Worm (Caenorhabditis elegans) whole organism, midembryonic: ENCODE results near the gene Y75B8A.28.
A peak's percentile ranks its signal among the peaks of the same experiment; 100 is the strongest.

Experiments used
- T22C8.4 ChIP-seq: fragments of 200-800 bp; sonication (Bioruptor generic); IDR thresholded peaks from 2 replicates; pipeline ENCODE4 v1.3.6; 2022; ENCODE audit warnings: missing genetic modification characterization, missing compliant biosample characterization
- cog-1 ChIP-seq: sonication (generic microtip); optimal IDR thresholded peaks from 2 replicates; lab custom pipeline; 2016; ENCODE audit warnings: missing genetic modification characterization, missing compliant biosample characterization
- flt-1 ChIP-seq: fragments of 200-800 bp; sonication (Bioruptor generic); IDR thresholded peaks from 2 replicates; pipeline ENCODE4 v1.3.6; 2022; ENCODE audit warnings: missing genetic modification characterization, missing compliant biosample characterization
- klf-2 ChIP-seq: fragments of 200-800 bp; sonication (Bioruptor generic); conservative IDR thresholded peaks from 2 replicates; pipeline ENCODE4 v1.3.6; 2022; ENCODE audit warnings: missing genetic modification reagents, missing genetic modification characterization, missing compliant biosample characterization
- med-1 ChIP-seq: sonication (generic microtip); optimal IDR thresholded peaks from 2 replicates; lab custom pipeline; 2017; ENCODE audit warnings: missing genetic modification characterization, mild to moderate bottlenecking, missing compliant biosample characterization, antibody characterized with exemption, missing genetic modification reagents; ENCODE audit not compliant: insufficient read depth
- ref-1 ChIP-seq: fragments of 200-800 bp; sonication (Bioruptor generic); conservative IDR thresholded peaks from 2 replicates; pipeline ENCODE4 v1.3.6; 2022; ENCODE audit warnings: missing genetic modification reagents, missing genetic modification characterization, missing compliant biosample characterization
- tab-1 ChIP-seq: fragments of 200-800 bp; sonication (Bioruptor generic); IDR thresholded peaks from 2 replicates; pipeline ENCODE4 v1.3.6; 2022; ENCODE audit warnings: missing genetic modification characterization, missing compliant biosample characterization
- ztf-23 ChIP-seq: fragments of 200-800 bp; sonication (Bioruptor generic); IDR thresholded peaks from 2 replicates; pipeline ENCODE4 v1.3.6; 2022; ENCODE audit warnings: missing genetic modification reagents, missing genetic modification characterization, missing compliant biosample characterization
- ztf-29 ChIP-seq: fragments of 200-800 bp; sonication (Bioruptor generic); IDR thresholded peaks from 2 replicates; pipeline ENCODE4 v1.3.6; 2022; ENCODE audit warnings: missing genetic modification reagents, missing genetic modification characterization, missing compliant biosample characterization

Gene Y75B8A.28

ce11 chrIII:12366989-12367557, 48.2 kb downstream of the Y75B8A.28 start, which contains the start of gene Y75B8A.33:
Y75B8A.33 (minus strand) TSS chrIII:12367373.
- TF ChIP-seq flt-1 (peak; percentile 66; the same call in 1 of the 2 replicates), tab-1 (GFP tag; lab: Robert Waterston, UW) (no peak)

- TF ChIP-seq klf-2 (0 out of 2 replicates have a peak, but pooled peaks have one; percentile 15), tab-1 (GFP tag; lab: Robert Waterston, UW) (no peak), T22C8.4 (GFP tag; lab: Robert Waterston, UW) (peak; percentile 6; the same call in 1 of the 2 replicates)
Observed at ce11 chrIII:12367891-12368290, 49.0 kb downstream of the Y75B8A.28 start.

DNA sequence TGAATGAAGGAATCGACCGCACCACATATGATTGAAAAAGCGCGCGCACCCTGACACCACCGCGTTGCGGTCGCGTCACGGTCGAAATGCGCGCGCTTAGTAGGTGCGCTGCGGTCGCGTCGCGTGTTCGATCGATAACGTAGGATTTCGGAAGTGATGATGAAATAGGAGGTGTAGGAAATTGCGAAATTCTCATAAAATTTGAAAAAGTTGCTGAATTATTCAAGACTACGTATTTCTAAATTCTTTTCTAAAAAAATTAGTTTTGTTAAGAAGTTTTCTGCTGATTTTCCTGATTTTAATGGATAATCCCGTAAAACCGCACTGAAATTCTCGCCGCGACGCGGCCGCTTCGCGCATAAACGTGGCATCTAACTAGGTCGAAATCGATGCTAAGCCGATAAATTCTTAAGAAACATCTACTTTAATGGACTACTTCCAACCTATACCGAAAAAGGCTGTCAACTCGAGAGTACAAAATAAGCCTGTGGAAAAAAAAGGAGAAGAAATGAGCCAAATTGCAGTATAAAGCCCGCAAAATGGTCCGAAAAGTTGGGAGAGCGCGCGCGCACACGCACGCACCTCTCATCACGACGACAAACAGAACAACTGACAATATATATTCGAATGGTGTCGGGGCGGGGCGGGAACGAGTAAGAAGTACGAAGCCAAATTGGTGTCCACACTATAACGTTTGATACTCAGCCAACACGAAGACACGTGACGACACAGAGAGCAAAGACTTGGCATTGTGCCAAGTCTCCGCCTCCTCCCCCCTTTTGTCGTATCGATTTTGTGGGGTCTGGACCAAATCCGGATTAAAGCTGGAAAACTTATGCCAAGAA, 49.8 kb downstream of the Y75B8A.28 start, which contains the start of gene his-72:
his-72 (minus strand) TSS at position 589 of the 845 bp plus-strand sequence.
- TF ChIP-seq ztf-29 (GFP tag; lab: Robert Waterston, UW) = peak; percentile 17; the same call in 1 of the 2 replicates
- TF ChIP-seq cog-1 (tag; lab: Kevin White, UChicago) = no peak
- TF ChIP-seq ref-1 (GFP tag; lab: Robert Waterston, UW) = no peak
- TF ChIP-seq T22C8.4 (GFP tag; lab: Robert Waterston, UW) = 0 out of 2 replicates have a peak, but pooled peaks have one; percentile 37
- peak; percentile 34; the same call in 1 of the 2 replicates for TF ChIP-seq flt-1
- peak; percentile 37; the same call in 1 of the 2 replicates for TF ChIP-seq tab-1 (GFP tag; lab: Robert Waterston, UW)
- TF ChIP-seq klf-2 = no peak

ce11 chrIII:12369476-12369875, 50.6 kb downstream of the Y75B8A.28 start:
- TF ChIP-seq ztf-23 (peak; percentile 50; the same call in 1 of the 2 replicates), T22C8.4 (GFP tag; lab: Robert Waterston, UW) (no peak), cog-1 (tag; lab: Kevin White, UChicago) (no peak)

DNA sequence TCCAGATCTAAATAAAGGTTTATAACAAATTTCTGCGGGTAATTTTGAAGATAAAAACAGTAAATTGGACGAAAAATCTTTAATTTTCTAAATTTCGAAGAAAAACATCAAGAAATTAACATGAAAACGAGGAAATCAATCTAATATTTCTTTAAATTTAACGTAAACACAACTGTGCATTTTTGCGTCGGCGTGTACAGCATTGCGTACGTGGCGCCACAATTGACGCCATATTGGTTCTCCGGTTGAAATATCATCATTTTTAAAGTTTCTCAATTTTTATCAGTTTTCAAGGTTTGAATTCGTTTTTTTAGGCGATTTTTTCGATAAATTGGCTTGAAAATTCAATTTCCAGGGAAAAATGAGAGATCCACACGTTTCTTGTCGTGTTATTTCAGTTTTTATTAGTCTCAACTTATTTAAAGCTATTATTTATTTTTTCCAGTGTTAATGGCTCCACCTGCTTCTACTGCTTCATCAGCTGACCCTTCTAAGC, 51.2 kb downstream of the Y75B8A.28 start, which contains the start of gene rpt-6:
rpt-6 (plus strand) TSS at position 446 of the 496 bp plus-strand sequence.
- TF ChIP-seq ref-1 (GFP tag; lab: Robert Waterston, UW) = no peak
- TF ChIP-seq flt-1 = no peak
- TF ChIP-seq med-1 = no peak
- no peak for TF ChIP-seq ztf-29 (GFP tag; lab: Robert Waterston, UW)
- no peak for TF ChIP-seq T22C8.4 (GFP tag; lab: Robert Waterston, UW)
- no peak for TF ChIP-seq cog-1 (tag; lab: Kevin White, UChicago)
- no peak for TF ChIP-seq tab-1 (GFP tag; lab: Robert Waterston, UW)
- TF ChIP-seq klf-2 = no peak
- no peak for TF ChIP-seq ztf-23

DNA sequence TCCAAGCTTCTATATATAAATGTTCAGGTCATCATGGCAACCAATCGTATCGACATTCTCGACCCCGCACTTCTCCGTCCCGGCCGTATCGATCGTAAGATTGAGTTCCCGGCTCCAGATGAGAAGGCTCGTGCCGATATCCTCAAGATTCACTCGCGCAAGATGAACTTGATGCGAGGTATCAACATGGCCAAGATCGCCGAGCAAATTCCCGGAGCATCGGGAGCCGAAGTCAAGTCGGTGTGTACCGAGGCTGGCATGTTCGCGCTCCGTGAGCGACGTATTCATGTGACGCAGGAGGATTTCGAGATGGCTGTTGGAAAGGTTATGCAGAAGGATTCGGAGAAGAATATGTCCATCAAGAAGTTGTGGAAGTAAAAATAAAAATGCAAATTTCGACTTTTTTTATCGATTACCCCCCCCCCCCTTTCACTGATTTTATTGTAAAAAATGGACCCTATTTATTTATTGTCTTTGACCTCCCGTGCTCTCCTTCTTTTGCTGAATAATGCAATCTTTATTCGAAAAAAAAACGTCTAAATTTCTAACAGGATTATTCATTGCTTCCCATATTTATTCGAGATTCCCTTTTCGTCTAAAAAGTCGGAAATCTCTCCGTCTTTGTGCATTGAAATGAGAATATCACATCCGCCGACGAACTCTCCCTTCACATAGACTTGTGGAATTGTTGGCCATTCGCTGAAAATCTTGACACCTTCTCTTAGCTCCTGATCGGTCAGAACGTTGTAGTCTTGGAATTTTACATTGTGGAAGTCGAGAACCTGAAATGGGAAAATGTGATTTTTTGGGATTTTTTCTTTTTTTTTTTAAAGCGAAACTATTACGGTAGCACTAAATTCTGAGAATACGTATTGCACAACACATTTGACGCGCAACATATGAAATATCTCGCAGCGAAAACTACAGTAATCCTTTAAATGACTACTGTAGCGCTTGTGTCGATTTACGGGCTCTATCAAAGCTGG, 53.5 kb downstream of the Y75B8A.28 start:
- TF ChIP-seq klf-2 (no peak), ref-1 (GFP tag; lab: Robert Waterston, UW) (no peak), ztf-23 (no peak), cog-1 (tag; lab: Kevin White, UChicago) (no peak), tab-1 (GFP tag; lab: Robert Waterston, UW) (no peak), ztf-29 (GFP tag; lab: Robert Waterston, UW) (no peak), flt-1 (no peak), T22C8.4 (GFP tag; lab: Robert Waterston, UW) (no peak), med-1 (no peak)

DNA sequence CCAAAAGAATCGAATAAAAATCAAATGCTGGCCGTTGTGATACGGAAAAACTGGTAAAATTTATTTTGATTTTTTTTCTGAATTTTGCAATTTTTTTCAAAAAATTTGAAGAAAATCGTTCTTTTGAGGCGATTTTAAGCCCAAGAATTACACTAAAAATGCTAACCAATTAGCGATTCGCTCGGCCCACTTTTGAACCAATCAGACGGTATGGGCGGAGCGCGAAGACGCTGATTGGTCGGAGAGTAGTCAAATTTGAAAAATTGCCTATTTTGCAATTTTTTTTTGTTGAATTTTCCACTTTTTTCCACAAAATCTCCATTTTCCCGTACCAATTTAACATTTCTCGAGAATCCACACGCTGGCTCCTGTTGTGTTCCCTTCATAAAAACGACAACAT, 54.4 kb downstream of the Y75B8A.28 start:
- TF ChIP-seq flt-1 (no peak), tab-1 (GFP tag; lab: Robert Waterston, UW) (no peak), klf-2 (no peak), T22C8.4 (GFP tag; lab: Robert Waterston, UW) (no peak), ref-1 (GFP tag; lab: Robert Waterston, UW) (no peak), ztf-23 (no peak), ztf-29 (GFP tag; lab: Robert Waterston, UW) (no peak), med-1 (no peak), cog-1 (tag; lab: Kevin White, UChicago) (no peak)
